Worm (Caenorhabditis elegans) whole organism, young adult: ENCODE measurements around the gene K11H12.6.

Source experiments
- B0019.2 ChIP-seq: fragments of 200-800 bp; sonication (Bioruptor generic); conservative IDR thresholded peaks from 2 replicates; pipeline ENCODE4 v1.3.6; 2022; ENCODE audit warnings: missing genetic modification reagents, missing genetic modification characterization, missing compliant biosample characterization
- B0336.3 ChIP-seq: fragments of 200-800 bp; sonication (Bioruptor generic); IDR thresholded peaks from 2 replicates; pipeline ENCODE4 v1.3.6; 2022; ENCODE audit warnings: missing genetic modification characterization, missing compliant biosample characterization
- C06A6.2 ChIP-seq: fragments of 200-800 bp; sonication (Bioruptor generic); conservative IDR thresholded peaks from 2 replicates; pipeline ENCODE4 v1.3.6; 2022; ENCODE audit warnings: missing genetic modification characterization, missing compliant biosample characterization
- C17E4.6 ChIP-seq: fragments of 200-800 bp; sonication (Bioruptor generic); IDR thresholded peaks from 2 replicates; pipeline ENCODE4 v1.3.6; 2022; ENCODE audit warnings: missing genetic modification reagents, missing genetic modification characterization, missing compliant biosample characterization
- F33H1.4 ChIP-seq: fragments of 200-800 bp; sonication (Bioruptor generic); IDR thresholded peaks from 2 replicates; pipeline ENCODE4 v1.3.6; 2022; ENCODE audit warnings: missing genetic modification reagents, missing genetic modification characterization, missing compliant biosample characterization
- F55B11.4 ChIP-seq: sonication (generic microtip); optimal IDR thresholded peaks from 2 replicates; lab custom pipeline; 2016; ENCODE audit warnings: missing compliant biosample characterization, missing genetic modification characterization, borderline replicate concordance; ENCODE audit not compliant: insufficient read depth
- F57C9.4 ChIP-seq: sonication (generic microtip); optimal IDR thresholded peaks from 2 replicates; lab custom pipeline; 2017; ENCODE audit warnings: mild to moderate bottlenecking, missing genetic modification characterization, missing compliant biosample characterization
- T26A5.8 ChIP-seq: sonication (generic microtip); optimal IDR thresholded peaks from 2 replicates; lab custom pipeline; 2016; ENCODE audit warnings: missing genetic modification characterization, missing compliant biosample characterization
- Y79H2A.3 ChIP-seq: fragments of 200-800 bp; sonication (Bioruptor generic); conservative IDR thresholded peaks from 2 replicates; pipeline ENCODE4 v1.3.6; 2022; ENCODE audit warnings: missing genetic modification reagents, missing genetic modification characterization, missing compliant biosample characterization
- ama-1 ChIP-seq, 3 experiments: fragments of 150-350 bp in 1 of 3; sonication (generic microtip) in 2 of 3; optimal IDR thresholded peaks; 2 replicates each; lab custom pipeline; 2014 to 2018; ENCODE audit warnings: missing biosample characterization in 2 of 3, missing genetic modification characterization in 2 of 3, missing genetic modification reagents in 2 of 3
- ceh-40 ChIP-seq: fragments of 200-800 bp; sonication (Bioruptor generic); IDR thresholded peaks from 2 replicates; pipeline ENCODE4 v1.3.6; 2022; ENCODE audit warnings: missing genetic modification characterization, missing compliant biosample characterization
- ceh-58 ChIP-seq: fragments of 200-800 bp; sonication (Bioruptor generic); IDR thresholded peaks from 2 replicates; pipeline ENCODE4 v1.3.6; 2022; ENCODE audit warnings: missing genetic modification characterization, missing compliant biosample characterization
- dpff-1 ChIP-seq: sonication (generic microtip); optimal IDR thresholded peaks from 2 replicates; lab custom pipeline; 2017; ENCODE audit warnings: mild to moderate bottlenecking, missing genetic modification characterization, missing compliant biosample characterization
- efl-1 ChIP-seq: fragments of 150-350 bp; optimal IDR thresholded peaks from 2 replicates; lab custom pipeline; 2014; ENCODE audit warnings: missing biosample characterization, missing genetic modification reagents, missing genetic modification characterization
- egl-44 ChIP-seq: fragments of 200-800 bp; sonication (Bioruptor generic); IDR thresholded peaks from 2 replicates; pipeline ENCODE4 v1.3.6; 2022; ENCODE audit warnings: missing genetic modification reagents, missing genetic modification characterization, missing compliant biosample characterization
- egrh-3 ChIP-seq: fragments of 200-800 bp; sonication (Bioruptor generic); IDR thresholded peaks from 2 replicates; pipeline ENCODE4 v1.3.6; 2022; ENCODE audit warnings: missing genetic modification reagents, missing genetic modification characterization, missing compliant biosample characterization
- ets-4 ChIP-seq: fragments of 200-800 bp; sonication (Bioruptor generic); optimal IDR thresholded peaks from 2 replicates; lab custom pipeline; 2018; ENCODE audit warnings: mild to moderate bottlenecking, missing genetic modification characterization, missing compliant biosample characterization
- fkh-3 ChIP-seq: sonication (generic microtip); optimal IDR thresholded peaks from 2 replicates; lab custom pipeline; 2016; ENCODE audit warnings: mild to moderate bottlenecking, missing genetic modification characterization, missing compliant biosample characterization
- him-1 ChIP-seq: sonication (generic microtip); optimal IDR thresholded peaks from 2 replicates; lab custom pipeline; 2016; ENCODE audit warnings: missing genotype, missing genetic modification reagents, missing genetic modification characterization, missing compliant biosample characterization
- hlh-26 ChIP-seq: fragments of 200-800 bp; sonication (Bioruptor generic); conservative IDR thresholded peaks from 2 replicates; pipeline ENCODE4 v1.3.6; 2022; ENCODE audit warnings: missing genetic modification reagents, missing genetic modification characterization, missing compliant biosample characterization
- lin-26 ChIP-seq: fragments of 200-800 bp; sonication (Bioruptor generic); IDR thresholded peaks from 2 replicates; pipeline ENCODE4 v1.3.6; 2022; ENCODE audit warnings: missing genetic modification reagents, missing genetic modification characterization, missing compliant biosample characterization
- lin-54 ChIP-seq: fragments of 200-800 bp; sonication (Bioruptor generic); optimal IDR thresholded peaks from 2 replicates; lab custom pipeline; 2018; ENCODE audit warnings: mild to moderate bottlenecking, missing genetic modification characterization, missing compliant biosample characterization
- lsl-1 ChIP-seq: fragments of 200-800 bp; sonication (Bioruptor generic); optimal IDR thresholded peaks from 2 replicates; lab custom pipeline; 2018; ENCODE audit warnings: mild to moderate bottlenecking, missing genetic modification characterization, moderate library complexity, missing compliant biosample characterization
- madf-10 ChIP-seq: sonication (generic microtip); optimal IDR thresholded peaks from 2 replicates; lab custom pipeline; 2016; ENCODE audit warnings: mild to moderate bottlenecking, missing genetic modification characterization, missing compliant biosample characterization
- madf-8 ChIP-seq: fragments of 200-800 bp; sonication (Bioruptor generic); conservative IDR thresholded peaks from 2 replicates; pipeline ENCODE4 v1.3.6; 2022; ENCODE audit warnings: missing genetic modification reagents, missing genetic modification characterization, missing compliant biosample characterization
- mxl-1 ChIP-seq: sonication (generic microtip); optimal IDR thresholded peaks from 2 replicates; lab custom pipeline; 2016; ENCODE audit warnings: missing genetic modification characterization, missing compliant biosample characterization
- nfya-1 ChIP-seq: sonication (generic microtip); optimal IDR thresholded peaks from 2 replicates; lab custom pipeline; 2017; ENCODE audit warnings: antibody characterized with exemption, missing compliant biosample characterization, missing genetic modification characterization, borderline replicate concordance; ENCODE audit not compliant: insufficient read depth
- nhr-90 ChIP-seq: sonication (generic microtip); optimal IDR thresholded peaks from 2 replicates; lab custom pipeline; 2016; ENCODE audit warnings: missing genotype, mild to moderate bottlenecking, missing genetic modification characterization, missing compliant biosample characterization
- pha-4 ChIP-seq: fragments of 150-350 bp; sonication (generic microtip); optimal IDR thresholded peaks from 2 replicates; lab custom pipeline; 2014; ENCODE audit warnings: missing biosample characterization, missing genetic modification reagents, missing genetic modification characterization
- repo-1 ChIP-seq: sonication (generic microtip); optimal IDR thresholded peaks from 2 replicates; lab custom pipeline; 2017; ENCODE audit warnings: mild to moderate bottlenecking, missing genetic modification characterization, missing compliant biosample characterization
- sdz-38 ChIP-seq: sonication (generic microtip); optimal IDR thresholded peaks from 2 replicates; lab custom pipeline; 2016; ENCODE audit warnings: missing genotype, missing genetic modification characterization, missing compliant biosample characterization
- sea-2 ChIP-seq: fragments of 200-800 bp; sonication (Bioruptor generic); IDR thresholded peaks from 2 replicates; pipeline ENCODE4 v1.3.6; 2022; ENCODE audit warnings: missing genetic modification characterization, missing compliant biosample characterization
- snpc-4 ChIP-seq, 5 experiments: fragments of 150-350 bp in 1 of 5; sonication (generic microtip) in 4 of 5; optimal IDR thresholded peaks; 2 replicates each; lab custom pipeline; 2014 to 2018; ENCODE audit warnings: missing genetic modification characterization in 5 of 5, missing biosample characterization in 3 of 5, antibody characterized with exemption in 2 of 5, mild to moderate bottlenecking in 2 of 5, missing compliant biosample characterization in 2 of 5, missing genotype in 2 of 5, moderate library complexity in 2 of 5, missing genetic modification reagents in 1 of 5
- unc-62 ChIP-seq: fragments of 150-350 bp; optimal IDR thresholded peaks from 2 replicates; lab custom pipeline; 2014; ENCODE audit warnings: missing biosample characterization, missing genetic modification reagents, missing genetic modification characterization
- xnd-1 ChIP-seq: sonication (generic microtip); optimal IDR thresholded peaks from 2 replicates; lab custom pipeline; 2016; ENCODE audit warnings: missing genotype, missing genetic modification reagents, missing genetic modification characterization, missing compliant biosample characterization
- zfh-2 ChIP-seq: fragments of 200-800 bp; sonication (Bioruptor generic); conservative IDR thresholded peaks from 2 replicates; pipeline ENCODE4 v1.3.6; 2022; ENCODE audit warnings: missing genetic modification reagents, missing genetic modification characterization, missing compliant biosample characterization
- ztf-25 ChIP-seq: fragments of 200-800 bp; sonication (Bioruptor generic); IDR thresholded peaks from 2 replicates; pipeline ENCODE4 v1.3.6; 2022; ENCODE audit warnings: missing genetic modification reagents, missing genetic modification characterization, missing compliant biosample characterization
- ztf-26 ChIP-seq: sonication (generic microtip); optimal IDR thresholded peaks from 2 replicates; lab custom pipeline; 2017; ENCODE audit warnings: missing genetic modification characterization, missing compliant biosample characterization
- ztf-28 ChIP-seq: fragments of 200-800 bp; sonication (Bioruptor generic); IDR thresholded peaks from 2 replicates; pipeline ENCODE4 v1.3.6; 2022; ENCODE audit warnings: missing genetic modification reagents, missing genetic modification characterization, missing compliant biosample characterization

The K11H12.6 gene

DNA sequence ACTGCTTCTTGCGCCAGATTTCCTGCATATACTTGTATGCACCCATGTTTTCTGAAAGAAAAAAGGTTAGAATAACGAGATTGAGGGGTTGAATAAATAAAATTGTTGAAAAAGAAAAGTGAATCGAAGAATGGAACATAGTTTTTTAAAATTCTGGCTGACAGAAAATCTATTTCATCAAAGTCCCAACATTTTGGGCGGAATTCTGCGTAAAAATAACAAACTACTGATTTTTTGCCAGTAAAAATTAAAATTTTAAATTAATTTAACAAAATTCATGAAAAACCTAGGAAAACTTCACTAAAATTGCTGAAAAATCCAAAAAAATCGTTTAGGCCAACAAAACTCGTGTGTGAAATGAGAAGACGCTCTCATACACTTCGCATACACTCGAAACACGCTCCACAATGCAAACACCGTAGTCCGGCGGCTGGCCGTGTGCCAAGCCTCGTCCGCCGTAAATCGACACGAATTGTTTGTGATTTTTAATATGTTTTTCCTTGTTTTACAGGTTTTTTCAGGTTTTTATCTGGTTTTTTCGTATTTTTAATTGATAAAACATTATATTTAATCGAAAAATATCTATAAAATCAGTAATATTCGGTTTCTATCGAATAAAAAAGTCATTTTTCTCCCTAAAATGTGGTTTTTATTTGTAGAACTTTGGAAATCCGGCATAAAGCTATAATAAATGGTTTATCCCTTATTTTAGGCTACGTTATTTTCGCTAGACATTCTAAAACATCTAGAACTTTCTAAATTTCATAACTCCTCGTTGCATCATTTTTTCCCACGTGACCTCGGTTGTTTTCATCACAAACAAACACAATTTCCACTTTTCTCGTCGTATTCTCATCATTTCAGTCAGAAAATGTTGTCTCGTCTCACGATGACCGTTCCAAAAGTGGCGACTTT, 12.3 kb upstream of the K11H12.6 start, which contains the start of the genes rpl-15 and K11H12.8 (continued):
- TF ChIP-seq F55B11.4, result no peak
- peak; percentile 95 for TF ChIP-seq F57C9.4 (tag; lab: Kevin White, UChicago)
- peak; percentile 99 for TF ChIP-seq ztf-25
- TF ChIP-seq ztf-26, result peak; percentile 99
- peak; percentile 99 for TF ChIP-seq lin-54 (GFP tag; lab: Kevin White, UChicago)
- TF ChIP-seq F33H1.4 (GFP tag; lab: Robert Waterston, UW), result peak; percentile 95
- TF ChIP-seq xnd-1 (tag; lab: Kevin White, UChicago), result peak; percentile 72
- TF ChIP-seq nfya-1 (tag; lab: Kevin White, UChicago), result no peak
- TF ChIP-seq him-1 (tag; lab: Kevin White, UChicago), result peak; percentile 96
- TF ChIP-seq hlh-26 (GFP tag; lab: Robert Waterston, UW), result no peak
- TF ChIP-seq lin-26 (GFP tag; lab: Robert Waterston, UW), result peak; percentile 96
- TF ChIP-seq sea-2, result peak; percentile 97
- TF ChIP-seq egl-44 (GFP tag; lab: Robert Waterston, UW), result peak; percentile 99
- TF ChIP-seq madf-8, result peak; percentile 91
- peak; percentile 100 for TF ChIP-seq B0336.3
- peak; percentile 64 for TF ChIP-seq mxl-1 (tag; lab: Kevin White, UChicago)
- peak; percentile 99 for TF ChIP-seq Y79H2A.3 (GFP tag; lab: Robert Waterston, UW)
- TF ChIP-seq, all 124 proteins: peak for 117

DNA sequence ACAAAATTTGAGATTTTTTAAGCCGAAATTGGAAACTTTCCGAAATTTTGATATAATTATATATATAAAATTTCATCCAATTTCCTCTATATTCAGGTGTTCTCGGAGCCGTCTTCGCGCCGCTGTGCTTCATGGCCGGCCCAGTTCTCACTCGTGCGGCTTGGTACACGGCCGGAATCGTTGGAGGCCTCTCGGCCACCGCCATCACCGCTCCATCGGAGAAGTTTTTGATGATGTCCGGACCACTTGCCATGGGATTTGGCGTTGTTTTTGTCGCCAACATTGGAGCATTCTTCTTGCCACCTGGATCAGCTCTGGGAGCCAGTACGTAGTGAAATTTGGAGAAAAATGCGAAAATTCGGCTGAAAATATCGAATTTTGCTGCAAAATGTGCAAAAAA, 10.0 kb upstream of the K11H12.6 start:
- TF ChIP-seq ceh-40, result no peak
- no peak for TF ChIP-seq fkh-3
- TF ChIP-seq B0336.3, result no peak
- no peak for TF ChIP-seq dpff-1 (tag; lab: Kevin White, UChicago)
- 0 out of 2 replicates have a peak, but pooled peaks have one; percentile 50 for TF ChIP-seq ceh-58 (GFP tag; lab: Robert Waterston, UW)
- TF ChIP-seq F57C9.4 (tag; lab: Kevin White, UChicago), result no peak
- TF ChIP-seq egrh-3 (GFP tag; lab: Robert Waterston, UW), result no peak
- no peak for TF ChIP-seq C17E4.6 (GFP tag; lab: Robert Waterston, UW)
- TF ChIP-seq ets-4, result no peak
- TF ChIP-seq pha-4 (tag; lab: Kevin White, UChicago), result no peak
- TF ChIP-seq C06A6.2 (GFP tag; lab: Robert Waterston, UW), result no peak
- TF ChIP-seq unc-62 (GFP tag; lab: Kevin White, UChicago), result no peak
- no peak for TF ChIP-seq B0019.2 (GFP tag; lab: Robert Waterston, UW)
- TF ChIP-seq repo-1 (tag; lab: Kevin White, UChicago), result peak; percentile 14
- no peak for TF ChIP-seq nhr-90 (tag; lab: Kevin White, UChicago)
- no peak for TF ChIP-seq ama-1 (optimal IDR thresholded peaks at IDR 0.05; lab: Kevin White, UChicago)
- no peak for TF ChIP-seq ama-1 (GFP tag; optimal IDR thresholded peaks at IDR 0.05; lab: Kevin White, UChicago)
- no peak for TF ChIP-seq T26A5.8 (tag; lab: Kevin White, UChicago)
- TF ChIP-seq zfh-2 (GFP tag; lab: Robert Waterston, UW), result peak; percentile 78
- no peak for TF ChIP-seq snpc-4 (GFP tag; optimal IDR thresholded peaks at IDR 0.05; lab: Kevin White, UChicago)
- no peak for TF ChIP-seq snpc-4 (tag; optimal IDR thresholded peaks at IDR 0.05; lab: Kevin White, UChicago)
- no peak for TF ChIP-seq madf-10 (tag; lab: Kevin White, UChicago)
- TF ChIP-seq efl-1 (GFP tag; lab: Kevin White, UChicago), result no peak
- TF ChIP-seq sdz-38 (tag; lab: Kevin White, UChicago), result no peak
- TF ChIP-seq ztf-28 (GFP tag; lab: Robert Waterston, UW), result no peak
- no peak for TF ChIP-seq lsl-1 (GFP tag; lab: Kevin White, UChicago)
